Worm (Caenorhabditis elegans) whole organism, mixed stage, embryonic: ENCODE data around the gene nas-3.

Source experiments
- M03D4.4 ChIP-seq: sonication (generic microtip); optimal IDR thresholded peaks from 2 replicates; lab custom pipeline; 2017; ENCODE audit warnings: mild to moderate bottlenecking, missing genetic modification characterization, missing compliant biosample characterization
- bed-3 ChIP-seq: fragments of 200-800 bp; sonication (Bioruptor generic); optimal IDR thresholded peaks from 3 replicates; lab custom pipeline; 2018; ENCODE audit warnings: mild to moderate bottlenecking, missing genetic modification characterization, moderate library complexity, missing compliant biosample characterization
- blmp-1 ChIP-seq: fragments of 150-350 bp; optimal IDR thresholded peaks from 2 replicates; lab custom pipeline; 2014; ENCODE audit warnings: missing biosample characterization, missing genetic modification characterization
- ceh-39 ChIP-seq: fragments of 150-350 bp; optimal IDR thresholded peaks from 2 replicates; lab custom pipeline; 2014; ENCODE audit warnings: missing biosample characterization, missing genetic modification characterization
- ceh-43 ChIP-seq: fragments of 200-800 bp; sonication (Bioruptor generic); optimal IDR thresholded peaks from 2 replicates; lab custom pipeline; 2018; ENCODE audit warnings: mild to moderate bottlenecking, missing genetic modification characterization, moderate library complexity, missing compliant biosample characterization
- ceh-83 ChIP-seq: fragments of 200-800 bp; sonication (Bioruptor generic); optimal IDR thresholded peaks from 2 replicates; lab custom pipeline; 2018; ENCODE audit warnings: mild to moderate bottlenecking, missing genetic modification characterization, missing compliant biosample characterization
- ces-1 ChIP-seq: fragments of 150-350 bp; optimal IDR thresholded peaks from 2 replicates; lab custom pipeline; 2014; ENCODE audit warnings: missing biosample characterization, missing genetic modification reagents, missing genetic modification characterization
- cnd-1 ChIP-seq: fragments of 200-800 bp; sonication (Bioruptor generic); optimal IDR thresholded peaks from 2 replicates; lab custom pipeline; 2018; ENCODE audit warnings: mild to moderate bottlenecking, missing genetic modification characterization, missing compliant biosample characterization
- elt-1 ChIP-seq: sonication (generic microtip); optimal IDR thresholded peaks from 2 replicates; lab custom pipeline; 2017; ENCODE audit warnings: missing genetic modification characterization, mild to moderate bottlenecking, missing compliant biosample characterization, antibody characterized with exemption, moderate library complexity, borderline replicate concordance; ENCODE audit not compliant: insufficient read depth
- elt-3 ChIP-seq: fragments of 150-350 bp; optimal IDR thresholded peaks from 2 replicates; lab custom pipeline; 2014; ENCODE audit warnings: missing biosample characterization, missing genetic modification characterization
- flh-1 ChIP-seq: fragments of 200-800 bp; sonication (Bioruptor generic); optimal IDR thresholded peaks from 2 replicates; lab custom pipeline; 2018; ENCODE audit warnings: mild to moderate bottlenecking, missing genetic modification characterization, moderate library complexity, missing compliant biosample characterization
- ham-2 ChIP-seq: fragments of 200-800 bp; sonication (Bioruptor generic); optimal IDR thresholded peaks from 2 replicates; lab custom pipeline; 2018; ENCODE audit warnings: mild to moderate bottlenecking, missing genetic modification characterization, missing compliant biosample characterization
- hlh-1 ChIP-seq: fragments of 150-350 bp; optimal IDR thresholded peaks from 2 replicates; lab custom pipeline; 2014; ENCODE audit warnings: missing biosample characterization, missing genetic modification reagents, missing genetic modification characterization
- lin-13 ChIP-seq: fragments of 150-350 bp; optimal IDR thresholded peaks from 2 replicates; lab custom pipeline; 2014; ENCODE audit warnings: missing biosample characterization, missing genetic modification characterization
- lin-32 ChIP-seq: fragments of 200-800 bp; sonication (Bioruptor generic); optimal IDR thresholded peaks from 2 replicates; lab custom pipeline; 2018; ENCODE audit warnings: mild to moderate bottlenecking, missing genetic modification characterization, missing compliant biosample characterization
- lsy-2 ChIP-seq: fragments of 150-350 bp; optimal IDR thresholded peaks from 2 replicates; lab custom pipeline; 2014; ENCODE audit warnings: missing biosample characterization, missing genetic modification characterization
- mab-5 ChIP-seq: fragments of 150-350 bp; optimal IDR thresholded peaks from 2 replicates; lab custom pipeline; 2014; ENCODE audit warnings: missing biosample characterization, missing genetic modification characterization
- mep-1 ChIP-seq: fragments of 150-350 bp; optimal IDR thresholded peaks from 2 replicates; lab custom pipeline; 2017; ENCODE audit warnings: missing biosample characterization, missing genetic modification reagents, missing genetic modification characterization, inconsistent platforms
- mls-2 ChIP-seq: sonication (generic microtip); optimal IDR thresholded peaks from 2 replicates; lab custom pipeline; 2016; ENCODE audit warnings: mild to moderate bottlenecking, missing genetic modification characterization, moderate library complexity, missing compliant biosample characterization
- nhr-12 ChIP-seq: fragments of 150-350 bp; optimal IDR thresholded peaks from 2 replicates; lab custom pipeline; 2014; ENCODE audit warnings: missing biosample characterization, missing genetic modification characterization
- nhr-2 ChIP-seq: fragments of 150-350 bp; optimal IDR thresholded peaks from 2 replicates; lab custom pipeline; 2014; ENCODE audit warnings: missing biosample characterization, missing genetic modification characterization
- nhr-237 ChIP-seq: fragments of 150-350 bp; optimal IDR thresholded peaks from 2 replicates; lab custom pipeline; 2014; ENCODE audit warnings: missing biosample characterization, missing genetic modification characterization
- nhr-28 ChIP-seq: fragments of 150-350 bp; optimal IDR thresholded peaks from 2 replicates; lab custom pipeline; 2014; ENCODE audit warnings: missing biosample characterization, missing genetic modification characterization
- pha-4 ChIP-seq: fragments of 150-350 bp; optimal IDR thresholded peaks from 2 replicates; lab custom pipeline; 2018; ENCODE audit warnings: missing biosample characterization, missing genetic modification reagents, missing genetic modification characterization
- sem-2 ChIP-seq: fragments of 200-800 bp; sonication (Bioruptor generic); optimal IDR thresholded peaks from 2 replicates; lab custom pipeline; 2018; ENCODE audit warnings: mild to moderate bottlenecking, missing genetic modification characterization, missing compliant biosample characterization
- sptf-1 ChIP-seq: sonication (generic microtip); optimal IDR thresholded peaks from 2 replicates; lab custom pipeline; 2017; ENCODE audit warnings: mild to moderate bottlenecking, missing genetic modification characterization, moderate library complexity, missing compliant biosample characterization
- tbx-8 ChIP-seq: fragments of 200-800 bp; sonication (Bioruptor generic); optimal IDR thresholded peaks from 2 replicates; lab custom pipeline; 2018; ENCODE audit warnings: mild to moderate bottlenecking, missing genetic modification characterization, moderate library complexity, missing compliant biosample characterization
- unc-120 ChIP-seq: sonication (generic microtip); optimal IDR thresholded peaks from 2 replicates; lab custom pipeline; 2017; ENCODE audit warnings: missing genetic modification characterization, missing compliant biosample characterization; ENCODE audit not compliant: poor library complexity, severe bottlenecking
- unc-39 ChIP-seq: fragments of 150-350 bp; optimal IDR thresholded peaks from 2 replicates; lab custom pipeline; 2014; ENCODE audit warnings: missing biosample characterization, missing genetic modification characterization
- unc-62 ChIP-seq: fragments of 150-350 bp; optimal IDR thresholded peaks from 2 replicates; lab custom pipeline; 2014; ENCODE audit warnings: missing biosample characterization, missing genetic modification reagents, missing genetic modification characterization
- zip-8 ChIP-seq: fragments of 150-350 bp; optimal IDR thresholded peaks from 2 replicates; lab custom pipeline; 2014; ENCODE audit warnings: missing biosample characterization, missing genetic modification characterization

nas-3 gene

DNA sequence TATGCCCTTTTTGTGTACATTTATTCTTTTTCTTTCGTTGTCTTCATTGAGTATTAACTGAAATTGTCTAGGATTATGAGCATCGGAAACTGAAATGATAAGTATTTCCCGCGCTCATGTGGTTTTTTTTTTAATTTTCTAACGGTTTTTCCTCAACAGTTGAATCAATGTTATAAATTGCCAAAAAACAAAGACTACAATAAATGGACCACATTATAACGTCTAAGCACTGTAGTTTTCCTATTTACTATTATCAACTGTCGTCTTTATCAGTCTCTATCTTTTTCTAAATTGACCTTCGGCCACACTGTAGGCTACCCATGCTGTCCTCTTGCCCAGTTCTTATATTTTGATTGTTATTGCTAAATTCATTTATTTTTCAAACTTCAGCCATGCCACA, 29.8 kb downstream of the nas-3 start, which contains the start of gene acs-14:
Gene acs-14, plus strand, starts transcription at position 391 of the 400 bp plus-strand sequence.
- TF ChIP-seq mls-2 (tag; lab: Kevin White, UChicago) = no peak
- TF ChIP-seq lin-32 = no peak
- TF ChIP-seq unc-39 = no peak
- TF ChIP-seq elt-3 (tag; lab: Kevin White, UChicago) = no peak
- TF ChIP-seq mep-1 (tag; lab: Kevin White, UChicago) = no peak
- no peak for TF ChIP-seq ceh-83 (GFP tag; lab: Kevin White, UChicago)
- TF ChIP-seq elt-1 (tag; lab: Kevin White, UChicago) = no peak
- TF ChIP-seq ceh-43 (GFP tag; lab: Kevin White, UChicago) = no peak
- TF ChIP-seq sptf-1 (tag; lab: Kevin White, UChicago) = no peak
- TF ChIP-seq ham-2 (GFP tag; lab: Kevin White, UChicago) = no peak
- TF ChIP-seq unc-120 = no peak
- no peak for TF ChIP-seq M03D4.4 (tag; lab: Kevin White, UChicago)
- TF ChIP-seq zip-8 (tag; lab: Kevin White, UChicago) = no peak
- no peak for TF ChIP-seq ceh-39 (tag; lab: Kevin White, UChicago)
- no peak for TF ChIP-seq ces-1 (GFP tag; lab: Kevin White, UChicago)
- no peak for TF ChIP-seq tbx-8 (GFP tag; lab: Kevin White, UChicago)
- TF ChIP-seq nhr-12 (tag; lab: Kevin White, UChicago) = no peak

DNA sequence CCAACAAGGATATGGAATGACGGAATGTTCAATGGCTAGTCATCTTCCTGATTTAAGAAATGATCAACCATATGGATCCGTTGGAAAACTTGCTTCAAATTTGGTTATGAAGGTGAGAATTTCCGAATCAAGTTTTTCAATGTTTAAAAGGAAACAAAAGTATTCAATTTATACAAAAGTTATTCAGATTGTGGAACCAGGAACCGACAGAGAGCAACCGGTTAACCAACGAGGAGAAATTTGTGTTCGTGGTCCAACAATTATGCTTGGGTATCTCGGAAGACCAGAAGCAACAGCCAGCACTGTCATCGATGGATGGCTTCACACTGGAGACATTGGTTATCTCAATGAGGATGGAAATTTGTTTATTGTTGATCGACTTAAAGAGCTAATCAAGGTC, 31.6 kb downstream of the nas-3 start:
- no peak for TF ChIP-seq pha-4 (tag; lab: Kevin White, UChicago)
- no peak for TF ChIP-seq lin-13
- no peak for TF ChIP-seq elt-3 (tag; lab: Kevin White, UChicago)
- no peak for TF ChIP-seq ceh-83 (GFP tag; lab: Kevin White, UChicago)
- no peak for TF ChIP-seq ces-1 (GFP tag; lab: Kevin White, UChicago)
- TF ChIP-seq lsy-2 (tag; lab: Kevin White, UChicago) = no peak
- TF ChIP-seq ceh-43 (GFP tag; lab: Kevin White, UChicago) = no peak
- TF ChIP-seq ham-2 (GFP tag; lab: Kevin White, UChicago) = no peak
- TF ChIP-seq hlh-1 (tag; lab: Kevin White, UChicago) = no peak
- TF ChIP-seq flh-1 (GFP tag; lab: Kevin White, UChicago) = no peak
- TF ChIP-seq blmp-1 (tag; lab: Kevin White, UChicago) = no peak
- TF ChIP-seq mep-1 (tag; lab: Kevin White, UChicago) = no peak
- TF ChIP-seq nhr-237 = no peak
- no peak for TF ChIP-seq nhr-28 (tag; lab: Kevin White, UChicago)
- TF ChIP-seq ceh-39 (tag; lab: Kevin White, UChicago) = no peak
- no peak for TF ChIP-seq mls-2 (tag; lab: Kevin White, UChicago)
- no peak for TF ChIP-seq elt-1 (tag; lab: Kevin White, UChicago)
- TF ChIP-seq nhr-12 (tag; lab: Kevin White, UChicago) = no peak
- no peak for TF ChIP-seq unc-39
- TF ChIP-seq sptf-1 (tag; lab: Kevin White, UChicago) = no peak
- TF ChIP-seq, all 35 proteins: peak for 0

ce11 chrV:9513590-9513989, 35.6 kb downstream of the nas-3 start, which contains the start of gene eif-2Bdelta:
TSS of gene eif-2Bdelta (plus strand) at chrV:9513824.
- TF ChIP-seq mep-1 (tag; lab: Kevin White, UChicago) = peak; percentile 48
- no peak for TF ChIP-seq unc-120

DNA sequence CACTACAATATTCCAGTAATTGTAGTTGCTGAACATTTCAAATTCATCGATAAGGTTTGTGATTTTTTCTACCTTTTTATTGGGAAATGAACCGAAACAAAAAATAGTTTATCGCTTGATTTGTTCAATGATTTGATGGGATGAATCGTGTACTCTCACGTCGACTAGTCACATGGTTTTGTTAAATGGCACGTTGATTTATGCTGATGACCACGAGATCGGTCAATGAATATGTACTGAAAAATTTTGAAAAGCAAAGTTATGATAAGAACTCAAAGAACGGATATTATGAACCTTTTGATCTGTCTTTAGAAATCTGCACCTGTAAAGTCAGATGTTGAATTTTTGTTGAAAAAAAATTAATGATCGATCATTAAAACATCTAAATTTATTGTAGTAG, 38.3 kb downstream of the nas-3 start:
- TF ChIP-seq sem-2 (GFP tag; lab: Kevin White, UChicago) (no peak), hlh-1 (tag; lab: Kevin White, UChicago) (no peak), sptf-1 (tag; lab: Kevin White, UChicago) (no peak), nhr-2 (tag; lab: Kevin White, UChicago) (no peak), ceh-83 (GFP tag; lab: Kevin White, UChicago) (no peak), tbx-8 (GFP tag; lab: Kevin White, UChicago) (no peak), lin-32 (no peak), cnd-1 (no peak), nhr-237 (no peak), mab-5 (tag; lab: Kevin White, UChicago) (no peak), ceh-39 (tag; lab: Kevin White, UChicago) (no peak), bed-3 (GFP tag; lab: Kevin White, UChicago) (no peak), unc-62 (GFP tag; lab: Kevin White, UChicago) (no peak), elt-3 (tag; lab: Kevin White, UChicago) (no peak), nhr-28 (tag; lab: Kevin White, UChicago) (no peak), zip-8 (tag; lab: Kevin White, UChicago) (no peak)
